Fruit fly (Drosophila melanogaster): ENCODE measurements around the gene CG10055.

- TF ChIP-seq CG17806 (tag; optimal IDR thresholded peaks at IDR 0.05) = no peak
- TF ChIP-seq CG15710 (tag; optimal IDR thresholded peaks at IDR 0.05) = no peak
- no peak for TF ChIP-seq fd96Ca (GFP tag; IDR thresholded peaks at IDR 0.05)
- TF ChIP-seq Pif1B (GFP tag; optimal IDR thresholded peaks at IDR 0.05) = no peak
- no peak for TF ChIP-seq Ets98B (GFP tag; IDR thresholded peaks at IDR 0.05)
- no peak for TF ChIP-seq EcR (GFP tag; optimal IDR thresholded peaks at IDR 0.05)
- no peak for TF ChIP-seq CG13204 (GFP tag; optimal IDR thresholded peaks at IDR 0.05)
- TF ChIP-seq gl (tag; optimal IDR thresholded peaks at IDR 0.05) = no peak
- TF ChIP-seq D1 (tag; optimal IDR thresholded peaks at IDR 0.05) = no peak
- no peak for TF ChIP-seq CG12605 (GFP tag; IDR thresholded peaks at IDR 0.05)
Measured at dm6 chr3R:7138058-7138457, 48.4 kb downstream of the CG10055 start.

Measured in whole organism, pupa.